Worm (Caenorhabditis elegans) whole organism, L3 larva: Measurements from ENCODE around the gene paml-1.

Experiments used
- ceh-28 ChIP-seq: fragments of 150-350 bp; optimal IDR thresholded peaks from 2 replicates; lab custom pipeline; 2014; ENCODE audit warnings: missing biosample characterization, missing genetic modification reagents, missing genetic modification characterization
- ceh-82 ChIP-seq: fragments of 150-350 bp; optimal IDR thresholded peaks from 2 replicates; lab custom pipeline; 2014; ENCODE audit warnings: missing biosample characterization, missing genetic modification characterization
- egl-27 ChIP-seq: sonication (generic microtip); optimal IDR thresholded peaks from 4 replicates; lab custom pipeline; 2017; ENCODE audit warnings: missing biosample characterization, missing genetic modification reagents, missing genetic modification characterization
- elt-1 ChIP-seq: fragments of 150-350 bp; optimal IDR thresholded peaks from 2 replicates; lab custom pipeline; 2014; ENCODE audit warnings: missing biosample characterization, missing genetic modification characterization
- nhr-12 ChIP-seq: fragments of 150-350 bp; optimal IDR thresholded peaks from 2 replicates; lab custom pipeline; 2014; ENCODE audit warnings: missing biosample characterization, missing genetic modification characterization
- nhr-25 ChIP-seq: sonication (generic microtip); optimal IDR thresholded peaks from 2 replicates; lab custom pipeline; 2017; ENCODE audit warnings: missing biosample characterization, missing genetic modification characterization
- nhr-43 ChIP-seq: sonication (generic microtip); optimal IDR thresholded peaks from 2 replicates; lab custom pipeline; 2016; ENCODE audit warnings: mild to moderate bottlenecking, missing genetic modification characterization, missing compliant biosample characterization; ENCODE audit not compliant: poor library complexity, severe bottlenecking
- skn-1 ChIP-seq: fragments of 150-350 bp; optimal IDR thresholded peaks from 2 replicates; lab custom pipeline; 2014; ENCODE audit warnings: missing biosample characterization, missing genetic modification characterization
- snpc-4 ChIP-seq: fragments of 150-350 bp; optimal IDR thresholded peaks from 2 replicates; lab custom pipeline; 2014; ENCODE audit warnings: missing biosample characterization, missing genetic modification characterization
- ztf-11 ChIP-seq: fragments of 150-350 bp; optimal IDR thresholded peaks from 2 replicates; lab custom pipeline; 2014; ENCODE audit warnings: missing biosample characterization, missing genetic modification characterization

DNA sequence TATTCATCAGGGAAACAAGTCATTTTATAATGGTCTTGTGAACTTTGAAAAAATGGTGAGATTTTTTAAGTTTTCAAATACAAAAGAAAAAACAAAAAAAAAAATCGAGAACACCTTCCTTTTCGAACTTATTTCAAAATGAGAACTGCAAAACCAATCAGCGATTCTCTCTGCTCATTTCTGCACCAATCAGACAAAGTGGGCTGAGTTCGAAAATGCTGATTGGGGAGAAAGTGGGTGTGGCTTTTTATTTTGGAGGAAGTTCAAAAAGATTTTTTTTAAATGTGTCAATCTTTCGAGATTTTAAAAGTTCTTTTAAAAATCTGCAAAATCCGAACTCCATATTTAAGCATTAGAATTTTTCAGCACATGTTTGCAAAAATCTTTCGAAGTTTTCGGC is 39.3 kb downstream of the paml-1 start:
- TF ChIP-seq skn-1 (tag; lab: Kevin White, UChicago), result no peak
- no peak for TF ChIP-seq ceh-28 (tag; lab: Kevin White, UChicago)
- TF ChIP-seq elt-1 (tag; lab: Kevin White, UChicago), result no peak
- no peak for TF ChIP-seq nhr-43 (tag; lab: Kevin White, UChicago)
- no peak for TF ChIP-seq ztf-11 (tag; lab: Kevin White, UChicago)
- TF ChIP-seq snpc-4 (tag; lab: Kevin White, UChicago), result no peak
- TF ChIP-seq egl-27 (tag; lab: Kevin White, UChicago), result no peak
- TF ChIP-seq nhr-12 (tag; lab: Kevin White, UChicago), result no peak
- TF ChIP-seq ceh-82 (tag; lab: Kevin White, UChicago), result no peak
- no peak for TF ChIP-seq nhr-25 (tag; lab: Kevin White, UChicago)
